Worm (Caenorhabditis elegans) whole organism, L1 larva: Measurements from ENCODE around the gene ldh-1.

Experiments
- C16A3.4 ChIP-seq: fragments of 150-350 bp; optimal IDR thresholded peaks from 2 replicates; lab custom pipeline; 2014; ENCODE audit warnings: missing biosample characterization, missing genetic modification characterization
- C34B4.2 ChIP-seq: sonication (generic microtip); optimal IDR thresholded peaks from 2 replicates; lab custom pipeline; 2017; ENCODE audit warnings: mild to moderate bottlenecking, missing genetic modification characterization, missing compliant biosample characterization
- F16B12.6 ChIP-seq: fragments of 150-350 bp; optimal IDR thresholded peaks from 2 replicates; lab custom pipeline; 2014; ENCODE audit warnings: missing biosample characterization, missing genetic modification characterization
- aha-1 ChIP-seq: fragments of 150-350 bp; optimal IDR thresholded peaks from 2 replicates; lab custom pipeline; 2014; ENCODE audit warnings: missing biosample characterization, missing genetic modification characterization
- blmp-1 ChIP-seq: fragments of 150-350 bp; optimal IDR thresholded peaks from 2 replicates; lab custom pipeline; 2014; ENCODE audit warnings: missing biosample characterization, missing genetic modification characterization
- ceh-88 ChIP-seq: fragments of 200-800 bp; sonication (Bioruptor generic); IDR thresholded peaks from 2 replicates; pipeline ENCODE4 v1.3.6; 2022; ENCODE audit warnings: missing genetic modification characterization, missing compliant biosample characterization
- ceh-90 ChIP-seq: sonication (generic microtip); optimal IDR thresholded peaks from 2 replicates; lab custom pipeline; 2016; ENCODE audit warnings: missing genetic modification characterization, missing compliant biosample characterization
- ces-1 ChIP-seq: fragments of 150-350 bp; optimal IDR thresholded peaks from 2 replicates; lab custom pipeline; 2014; ENCODE audit warnings: missing biosample characterization, missing genetic modification reagents, missing genetic modification characterization
- dsc-1 ChIP-seq: sonication (generic microtip); optimal IDR thresholded peaks from 2 replicates; lab custom pipeline; 2016; ENCODE audit warnings: mild to moderate bottlenecking, missing genetic modification characterization, missing compliant biosample characterization
- efl-1 ChIP-seq, 4 experiments: fragments of 150-350 bp; optimal IDR thresholded peaks in 3 of 4; peaks in 1 of 4; 1 replicate in 1 of 4; 2 replicates in 3 of 4; lab custom pipeline; 2014; ENCODE audit warnings: missing biosample characterization in 2 of 4, missing genetic modification characterization in 2 of 4, missing genetic modification reagents in 2 of 4
- egl-13 ChIP-seq: sonication (generic microtip); optimal IDR thresholded peaks from 2 replicates; lab custom pipeline; 2016; ENCODE audit warnings: missing genotype, missing genetic modification reagents, missing genetic modification characterization, missing compliant biosample characterization
- egl-27 ChIP-seq, 2 experiments: fragments of 150-350 bp in 1 of 2; sonication (generic microtip); optimal IDR thresholded peaks; 3 replicates each; lab custom pipeline; 2017 to 2018; ENCODE audit warnings: missing biosample characterization in 2 of 2, missing genetic modification characterization in 2 of 2, missing genetic modification reagents in 2 of 2
- elt-2 ChIP-seq: sonication (generic microtip); optimal IDR thresholded peaks from 2 replicates; lab custom pipeline; 2016; ENCODE audit warnings: missing genetic modification characterization, mild to moderate bottlenecking, inconsistent platforms, missing compliant biosample characterization, missing genetic modification reagents
- ets-5 ChIP-seq: fragments of 200-800 bp; sonication (Bioruptor generic); IDR thresholded peaks from 2 replicates; pipeline ENCODE4 v1.3.6; 2022; ENCODE audit warnings: missing genetic modification characterization, missing compliant biosample characterization
- fkh-10 ChIP-seq: sonication (generic microtip); optimal IDR thresholded peaks from 2 replicates; lab custom pipeline; 2017; ENCODE audit warnings: missing biosample characterization, missing genetic modification reagents, missing genetic modification characterization
- fos-1 ChIP-seq: fragments of 150-350 bp; optimal IDR thresholded peaks from 2 replicates; lab custom pipeline; 2014; ENCODE audit warnings: missing biosample characterization, missing genetic modification characterization
- grh-1 ChIP-seq: fragments of 200-800 bp; sonication (Bioruptor generic); IDR thresholded peaks from 2 replicates; pipeline ENCODE4 v1.3.6; 2022; ENCODE audit warnings: missing genetic modification reagents, missing genetic modification characterization, missing compliant biosample characterization
- hlh-17 ChIP-seq: fragments of 200-800 bp; sonication (Bioruptor generic); optimal IDR thresholded peaks from 2 replicates; lab custom pipeline; 2018; ENCODE audit warnings: missing genetic modification characterization, mild to moderate bottlenecking, missing compliant biosample characterization, moderate library complexity, borderline replicate concordance
- hpl-2 ChIP-seq: fragments of 150-350 bp; optimal IDR thresholded peaks from 2 replicates; lab custom pipeline; 2014; ENCODE audit warnings: missing biosample characterization, missing genetic modification reagents, missing genetic modification characterization
- irx-1 ChIP-seq: sonication (generic microtip); optimal IDR thresholded peaks from 2 replicates; lab custom pipeline; 2016; ENCODE audit warnings: missing genetic modification characterization, missing compliant biosample characterization
- isw-1 ChIP-seq: fragments of 200-800 bp; sonication (Bioruptor generic); IDR thresholded peaks from 2 replicates; pipeline ENCODE4 v1.3.6; 2022; ENCODE audit warnings: missing genetic modification characterization, missing compliant biosample characterization
- jun-1 ChIP-seq: fragments of 150-350 bp; optimal IDR thresholded peaks from 2 replicates; lab custom pipeline; 2014; ENCODE audit warnings: missing biosample characterization, missing genetic modification reagents, missing genetic modification characterization
- lin-13 ChIP-seq: fragments of 150-350 bp; optimal IDR thresholded peaks from 2 replicates; lab custom pipeline; 2014; ENCODE audit warnings: missing biosample characterization, missing genetic modification reagents, missing genetic modification characterization
- lin-14 ChIP-seq: fragments of 200-800 bp; sonication (Bioruptor generic); optimal IDR thresholded peaks from 2 replicates; lab custom pipeline; 2018; ENCODE audit warnings: mild to moderate bottlenecking, missing genetic modification characterization, moderate library complexity, missing compliant biosample characterization
- lin-39 ChIP-seq: fragments of 150-350 bp; optimal IDR thresholded peaks from 2 replicates; lab custom pipeline; 2014; ENCODE audit warnings: missing biosample characterization, missing genetic modification reagents, missing genetic modification characterization
- lsy-2 ChIP-seq, 2 experiments: fragments of 150-350 bp; optimal IDR thresholded peaks; 2 replicates each; lab custom pipeline; 2014; ENCODE audit warnings: missing biosample characterization in 2 of 2, missing genetic modification characterization in 2 of 2
- mab-9 ChIP-seq: fragments of 200-800 bp; sonication (Bioruptor generic); IDR thresholded peaks from 2 replicates; pipeline ENCODE4 v1.3.6; 2022; ENCODE audit warnings: missing genetic modification reagents, missing genetic modification characterization, missing compliant biosample characterization
- mef-2 ChIP-seq: fragments of 150-350 bp; optimal IDR thresholded peaks from 2 replicates; lab custom pipeline; 2014; ENCODE audit warnings: missing biosample characterization, missing genetic modification characterization
- mep-1 ChIP-seq: fragments of 150-350 bp; optimal IDR thresholded peaks from 2 replicates; lab custom pipeline; 2014; ENCODE audit warnings: missing biosample characterization, missing genetic modification characterization
- nhr-11 ChIP-seq: fragments of 150-350 bp; optimal IDR thresholded peaks from 2 replicates; lab custom pipeline; 2014; ENCODE audit warnings: missing biosample characterization, missing genetic modification characterization
- nhr-12 ChIP-seq: sonication (generic microtip); optimal IDR thresholded peaks from 2 replicates; lab custom pipeline; 2017; ENCODE audit warnings: missing biosample characterization, missing genetic modification characterization
- nhr-20 ChIP-seq: sonication (generic microtip); optimal IDR thresholded peaks from 2 replicates; lab custom pipeline; 2016; ENCODE audit warnings: mild to moderate bottlenecking, missing genetic modification characterization, missing compliant biosample characterization
- nhr-237 ChIP-seq: fragments of 150-350 bp; optimal IDR thresholded peaks from 2 replicates; lab custom pipeline; 2014; ENCODE audit warnings: missing biosample characterization, missing genetic modification characterization
- nhr-28 ChIP-seq: fragments of 150-350 bp; optimal IDR thresholded peaks from 2 replicates; lab custom pipeline; 2014; ENCODE audit warnings: missing biosample characterization, missing genetic modification characterization
- nhr-47 ChIP-seq: sonication (generic microtip); optimal IDR thresholded peaks from 2 replicates; lab custom pipeline; 2016; ENCODE audit warnings: mild to moderate bottlenecking, missing genetic modification characterization, moderate library complexity, missing compliant biosample characterization
- nhr-77 ChIP-seq: fragments of 150-350 bp; optimal IDR thresholded peaks from 2 replicates; lab custom pipeline; 2014; ENCODE audit warnings: missing biosample characterization, missing genetic modification characterization
- nhr-90 ChIP-seq: sonication (generic microtip); optimal IDR thresholded peaks from 2 replicates; lab custom pipeline; 2016; ENCODE audit warnings: mild to moderate bottlenecking, missing genetic modification characterization, missing compliant biosample characterization; ENCODE audit not compliant: poor library complexity
- rnt-1 ChIP-seq: sonication (generic microtip); optimal IDR thresholded peaks from 2 replicates; lab custom pipeline; 2016; ENCODE audit warnings: mild to moderate bottlenecking, missing genetic modification characterization, moderate library complexity, missing compliant biosample characterization
- skn-1 ChIP-seq: fragments of 150-350 bp; optimal IDR thresholded peaks from 2 replicates; lab custom pipeline; 2014; ENCODE audit warnings: missing biosample characterization, missing genetic modification characterization
- snpc-4 ChIP-seq: fragments of 150-350 bp; optimal IDR thresholded peaks from 2 replicates; lab custom pipeline; 2014; ENCODE audit warnings: missing biosample characterization, missing genetic modification characterization
- snu-23 ChIP-seq: sonication (generic microtip); optimal IDR thresholded peaks from 2 replicates; lab custom pipeline; 2016; ENCODE audit warnings: missing genetic modification characterization, missing compliant biosample characterization
- sptf-1 ChIP-seq: fragments of 150-350 bp; optimal IDR thresholded peaks from 2 replicates; lab custom pipeline; 2014; ENCODE audit warnings: missing biosample characterization, missing genetic modification characterization
- tbx-2 ChIP-seq: sonication (generic microtip); optimal IDR thresholded peaks from 2 replicates; lab custom pipeline; 2016; ENCODE audit warnings: missing genetic modification characterization, missing compliant biosample characterization
- unc-130 ChIP-seq: fragments of 150-350 bp; optimal IDR thresholded peaks from 2 replicates; lab custom pipeline; 2017; ENCODE audit warnings: missing biosample characterization, missing genetic modification characterization, inconsistent platforms
- unc-30 ChIP-seq: sonication (generic microtip); optimal IDR thresholded peaks from 2 replicates; lab custom pipeline; 2017; ENCODE audit warnings: missing biosample characterization, missing genetic modification characterization
- ztf-4 ChIP-seq: fragments of 150-350 bp; optimal IDR thresholded peaks from 2 replicates; lab custom pipeline; 2014; ENCODE audit warnings: missing biosample characterization, missing genetic modification characterization

Gene ldh-1

DNA sequence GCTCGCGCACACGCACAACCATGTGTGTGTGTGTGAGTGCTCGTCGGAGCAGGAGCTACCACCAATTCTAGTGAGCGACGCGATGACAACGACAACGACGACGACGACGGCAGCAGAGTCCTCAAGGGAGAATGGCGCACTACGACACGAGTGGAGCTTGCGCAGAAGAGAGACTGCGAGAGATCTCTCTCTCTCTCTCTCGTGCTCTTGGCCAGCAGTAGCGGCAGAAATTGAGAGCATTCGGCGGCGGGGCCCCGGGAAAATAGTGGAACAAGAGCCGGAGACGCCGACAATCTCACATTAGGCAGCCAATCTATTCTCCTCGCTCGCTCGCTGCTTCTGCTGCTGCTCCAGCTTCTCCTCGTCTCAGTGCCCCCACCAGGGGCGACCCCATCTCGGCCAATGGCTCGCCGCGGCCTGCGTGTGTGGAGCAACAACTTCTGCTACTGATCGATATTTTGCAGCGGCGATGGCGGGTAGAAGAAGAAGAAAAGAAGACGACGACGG, 22.8 kb downstream of the ldh-1 start (continued):
- peak; percentile 80 for TF ChIP-seq tbx-2

- TF ChIP-seq nhr-90 (tag; lab: Kevin White, UChicago) (no peak), lin-39 (tag; lab: Kevin White, UChicago) (no peak), unc-130 (no peak), ces-1 (no peak), mep-1 (peak; percentile 29), mef-2 (tag; lab: Kevin White, UChicago) (no peak), hlh-17 (no peak), nhr-77 (tag; lab: Kevin White, UChicago) (no peak), unc-30 (tag; lab: Kevin White, UChicago) (no peak), nhr-12 (tag; lab: Kevin White, UChicago) (no peak), F16B12.6 (tag; lab: Kevin White, UChicago) (peak; percentile 77), egl-13 (tag; lab: Kevin White, UChicago) (no peak), nhr-11 (no peak), fkh-10 (GFP tag; lab: Kevin White, UChicago) (no peak), lin-14 (no peak), fos-1 (tag; lab: Kevin White, UChicago) (no peak), tbx-2 (no peak), aha-1 (tag; lab: Kevin White, UChicago) (no peak), C34B4.2 (tag; lab: Kevin White, UChicago) (no peak), nhr-28 (tag; lab: Kevin White, UChicago) (no peak), isw-1 (GFP tag; lab: Robert Waterston, UW) (no peak), mab-9 (GFP tag; lab: Robert Waterston, UW) (no peak), lsy-2 (tag; optimal IDR thresholded peaks at IDR 0.05; lab: Kevin White, UChicago) (peak; percentile 85 to 94)
Observed at ce11 chrII:11747889-11748288, 23.9 kb downstream of the ldh-1 start.

DNA sequence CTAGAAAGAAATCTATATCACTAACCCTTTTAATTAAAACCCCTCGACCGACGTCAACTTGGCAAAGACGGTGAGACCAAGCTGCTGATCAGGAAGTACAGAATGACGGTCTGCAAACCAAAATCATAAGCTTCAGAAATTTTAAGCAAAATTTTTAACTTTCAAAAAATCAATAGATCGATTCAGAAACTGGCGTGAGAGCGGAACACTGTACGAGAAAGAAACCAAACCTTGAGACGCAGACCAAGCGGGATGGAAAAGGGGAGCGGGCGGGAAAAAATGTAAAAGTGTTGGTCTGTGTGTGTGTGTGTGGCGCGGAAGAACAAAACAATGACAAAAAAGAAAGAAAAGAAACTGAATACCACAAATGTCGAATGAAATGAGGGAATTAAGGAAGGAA, 24.5 kb downstream of the ldh-1 start, which contains the start of the genes F44E5.17 and gpb-1:
Gene F44E5.17, minus strand, starts transcription at position 101 of the 400 bp plus-strand sequence.
Gene gpb-1, minus strand, starts transcription at position 118 of the 400 bp plus-strand sequence.
- TF ChIP-seq elt-2 (tag; lab: Kevin White, UChicago), result no peak
- no peak for TF ChIP-seq nhr-237 (tag; lab: Kevin White, UChicago)
- no peak for TF ChIP-seq fos-1 (tag; lab: Kevin White, UChicago)
- TF ChIP-seq irx-1 (tag; lab: Kevin White, UChicago), result no peak
- no peak for TF ChIP-seq nhr-12 (tag; lab: Kevin White, UChicago)
- TF ChIP-seq rnt-1 (tag; lab: Kevin White, UChicago), result no peak
- no peak for TF ChIP-seq lin-13
- no peak for TF ChIP-seq efl-1 (optimal IDR thresholded peaks at IDR 0.05; lab: Kevin White, UChicago)
- TF ChIP-seq efl-1 (GFP tag; optimal IDR thresholded peaks at IDR 0.05 in 1 of 2; lab: Kevin White, UChicago), result peak in 1 of 2 experiments; percentile 27
- TF ChIP-seq blmp-1 (tag; lab: Kevin White, UChicago), result peak; percentile 46
- TF ChIP-seq skn-1 (tag; lab: Kevin White, UChicago), result no peak
- TF ChIP-seq C16A3.4, result no peak

DNA sequence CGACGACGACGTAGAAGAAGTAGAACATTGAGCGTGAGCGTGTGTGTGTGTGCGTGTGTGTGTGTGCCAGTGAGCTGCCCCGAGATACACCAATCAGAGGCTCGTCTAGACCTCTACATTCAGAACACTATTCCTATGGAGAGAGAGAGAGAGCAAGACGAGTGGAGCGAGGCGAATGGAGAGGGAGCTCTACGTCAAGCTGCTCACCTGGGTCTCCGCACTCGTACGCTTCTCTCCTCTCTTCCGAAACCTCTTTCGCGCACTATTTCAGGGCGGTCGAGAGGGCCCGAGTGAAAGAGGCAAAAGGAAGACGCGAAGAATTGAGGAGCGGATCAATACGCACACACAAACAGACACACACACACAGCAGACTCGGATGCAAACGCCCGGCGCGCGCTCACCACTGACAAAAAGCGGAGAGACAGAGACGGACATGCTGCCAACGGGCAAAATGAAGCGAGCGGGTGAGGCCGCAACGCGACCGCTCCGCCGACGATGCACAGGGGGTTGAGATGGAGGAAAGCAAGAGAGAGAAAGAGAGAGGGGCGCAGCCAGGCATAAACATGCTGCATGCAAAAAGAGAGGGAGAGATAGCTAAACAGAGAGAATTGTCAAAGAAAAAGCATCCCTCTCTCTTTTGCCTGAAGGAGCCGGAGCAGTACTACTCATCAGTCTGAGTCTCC, 25.6 kb downstream of the ldh-1 start:
- no peak for TF ChIP-seq aha-1 (tag; lab: Kevin White, UChicago)
- TF ChIP-seq nhr-20 (tag; lab: Kevin White, UChicago), result peak; percentile 82
- TF ChIP-seq dsc-1 (tag; lab: Kevin White, UChicago), result peak; percentile 70
- no peak for TF ChIP-seq ceh-90
- peak; percentile 90 for TF ChIP-seq snu-23 (GFP tag; lab: Kevin White, UChicago)
- peak; percentile 75 for TF ChIP-seq C16A3.4
- no peak for TF ChIP-seq nhr-11
- no peak for TF ChIP-seq sptf-1 (tag; lab: Kevin White, UChicago)
- peak; percentile 6 for TF ChIP-seq mef-2 (tag; lab: Kevin White, UChicago)
- TF ChIP-seq ceh-88 (GFP tag; lab: Robert Waterston, UW), result peak; percentile 63; the same call in 1 of the 2 replicates
- peak; percentile 92 for TF ChIP-seq ztf-4 (tag; lab: Kevin White, UChicago)
- peak; percentile 25 for TF ChIP-seq F16B12.6 (tag; lab: Kevin White, UChicago)
- no peak for TF ChIP-seq grh-1 (GFP tag; lab: Robert Waterston, UW)
- peak; percentile 69 for TF ChIP-seq jun-1 (tag; lab: Kevin White, UChicago)
- peak; percentile 90 for TF ChIP-seq nhr-47 (tag; lab: Kevin White, UChicago)
- TF ChIP-seq ets-5, result no peak
- TF ChIP-seq elt-2 (tag; lab: Kevin White, UChicago), result peak; percentile 53
- peak; percentile 56 for TF ChIP-seq nhr-90 (tag; lab: Kevin White, UChicago)
- TF ChIP-seq snpc-4 (tag; lab: Kevin White, UChicago), result peak; percentile 53
- peak; percentile 49 to 64 for TF ChIP-seq egl-27 (tag; optimal IDR thresholded peaks at IDR 0.05; lab: Kevin White, UChicago)
- no peak for TF ChIP-seq hpl-2 (GFP tag; lab: Kevin White, UChicago)
